Worm (Caenorhabditis elegans): Measurements from ENCODE around the gene F27E5.9.

The F27E5.9 gene

DNA sequence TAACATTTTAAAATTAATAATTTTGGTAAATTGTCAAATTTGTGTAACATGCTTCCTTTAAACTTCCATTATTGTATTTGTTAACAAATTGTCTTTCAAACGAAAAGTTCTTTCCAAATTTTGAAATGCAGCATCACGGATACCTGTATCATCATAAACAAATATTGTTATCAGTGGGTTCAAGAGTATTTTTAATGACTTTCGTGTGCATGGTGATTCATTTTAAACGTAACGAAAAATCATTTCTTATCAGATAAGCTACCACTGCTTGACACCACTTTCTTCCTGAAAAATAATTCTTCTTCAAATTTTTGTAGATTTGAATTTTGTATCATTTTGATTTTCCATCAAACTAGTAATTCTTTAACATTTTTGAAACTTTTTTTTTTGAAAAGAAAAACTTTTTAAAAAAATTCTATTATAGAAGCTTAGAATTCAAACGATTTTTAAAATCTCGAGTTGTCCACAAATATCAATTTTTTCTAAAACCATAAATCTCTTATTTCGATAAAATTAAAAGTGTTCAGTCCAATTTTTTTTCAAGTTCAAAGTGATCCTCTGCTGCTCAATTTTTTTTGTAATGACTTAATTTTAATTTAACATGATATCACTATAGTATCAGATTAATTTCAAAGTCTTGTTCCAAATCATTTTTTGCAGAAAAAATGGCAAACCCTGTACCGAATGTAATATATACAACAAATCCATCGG, at the start of gene F27E5.9:
TSS of gene F27E5.9 (plus strand) at position 661 of the 711 bp plus-strand sequence.
- TF ChIP-seq ceh-44 (GFP tag; IDR thresholded peaks at IDR 0.05) (no peak), zip-11 (GFP tag; IDR thresholded peaks at IDR 0.05) (no peak), pqm-1 (tag; optimal IDR thresholded peaks at IDR 0.05) (peak; percentile 99), F10B5.3 (tag; optimal IDR thresholded peaks at IDR 0.05) (no peak), daf-16 (GFP tag; optimal IDR thresholded peaks at IDR 0.05) (no peak), daf-16 (tag; optimal IDR thresholded peaks at IDR 0.05) (peak; percentile 85), hmg-1.1 (GFP tag; IDR thresholded peaks at IDR 0.05) (no peak), R02D3.7 (tag; optimal IDR thresholded peaks at IDR 0.05) (no peak), zip-2 (tag; optimal IDR thresholded peaks at IDR 0.05) (no peak), nhr-41 (GFP tag; IDR thresholded peaks at IDR 0.05) (peak; percentile 56; the same call in 1 of the 2 replicates), dpl-1 (GFP tag; optimal IDR thresholded peaks at IDR 0.05) (no peak), ZK546.5 (tag; optimal IDR thresholded peaks at IDR 0.05) (no peak), ceh-28 (tag; optimal IDR thresholded peaks at IDR 0.05) (no peak), mep-1 (tag; optimal IDR thresholded peaks at IDR 0.05) (no peak), daf-12 (tag; optimal IDR thresholded peaks at IDR 0.05) (no peak), nhr-111 (GFP tag; optimal IDR thresholded peaks at IDR 0.05) (no peak), ceh-20 (GFP tag; IDR thresholded peaks at IDR 0.05) (no peak), nhr-77 (tag; optimal IDR thresholded peaks at IDR 0.05) (peak; percentile 52), nhr-28 (tag; optimal IDR thresholded peaks at IDR 0.05) (peak; percentile 85), ztf-7 (tag; optimal IDR thresholded peaks at IDR 0.05) (peak; percentile 30)

DNA sequence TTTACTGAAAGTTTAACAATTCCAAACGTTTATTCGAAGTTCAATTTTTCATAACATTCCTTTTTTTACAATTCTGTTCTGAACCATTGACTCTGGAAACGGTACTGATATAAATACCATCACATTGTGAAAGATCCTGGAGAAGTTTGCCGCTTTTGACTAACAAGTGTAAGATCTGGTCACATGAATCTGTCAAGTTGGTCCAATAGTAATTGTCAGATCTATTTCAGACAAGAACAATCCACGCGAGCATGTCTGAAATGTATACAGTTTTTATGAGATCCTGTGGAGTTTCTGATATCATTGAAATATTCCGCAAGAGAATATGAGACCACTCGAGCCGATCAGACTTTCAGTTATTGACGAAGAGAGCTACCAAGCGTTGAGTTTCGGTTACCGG, 41.6 kb upstream of the F27E5.9 start:
- peak in 1 of 2 experiments; percentile 94 for TF ChIP-seq unc-62 (GFP tag; optimal IDR thresholded peaks at IDR 0.05 in 1 of 2)
- TF ChIP-seq unc-62 (tag; optimal IDR thresholded peaks at IDR 0.05) = no peak
- TF ChIP-seq jun-1 (tag; optimal IDR thresholded peaks at IDR 0.05) = no peak

DNA sequence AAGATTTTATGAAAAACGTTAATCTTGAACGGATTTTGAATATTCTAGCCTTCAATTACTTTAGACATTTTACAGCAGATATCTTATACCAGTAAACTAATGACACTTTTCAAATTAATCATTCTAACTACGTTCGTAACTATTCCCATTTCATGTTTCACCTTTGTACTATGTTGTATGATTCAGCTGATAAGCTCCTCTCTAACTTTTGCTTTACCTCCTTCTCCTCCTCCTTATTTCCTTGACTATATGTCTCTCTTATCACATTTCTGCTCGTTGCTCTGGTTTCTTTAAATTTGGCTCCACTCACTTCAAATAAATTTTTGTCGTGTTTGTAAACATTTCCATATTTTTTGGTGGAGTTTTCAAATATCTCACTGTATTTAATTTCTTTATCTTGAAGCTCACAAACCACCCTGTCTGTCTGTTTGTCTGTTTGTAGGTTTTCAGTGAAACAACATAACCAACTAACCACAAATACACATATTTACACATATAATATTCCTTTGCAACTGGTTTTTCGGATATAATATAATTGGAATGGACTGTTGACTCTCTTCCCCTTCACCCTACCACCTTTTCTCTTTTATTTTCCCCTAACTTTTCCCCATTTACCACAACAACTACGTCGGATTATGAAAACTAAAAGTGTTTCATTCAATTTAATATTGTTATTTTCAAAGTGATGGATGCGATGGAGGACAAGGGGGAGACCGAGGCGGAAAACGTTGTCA, 40.4 kb upstream of the F27E5.9 start, which contains the start of gene lact-2:
TSS of gene lact-2 (plus strand) at position 684 of the 734 bp plus-strand sequence.
- peak; percentile 66 for TF ChIP-seq nhr-28 (tag; optimal IDR thresholded peaks at IDR 0.05)
- TF ChIP-seq lir-3 (tag; optimal IDR thresholded peaks at IDR 0.05) = no peak
- peak; percentile 44 for TF ChIP-seq hlh-11 (tag; optimal IDR thresholded peaks at IDR 0.05)
- TF ChIP-seq nhr-6 (tag; optimal IDR thresholded peaks at IDR 0.05) = no peak
- TF ChIP-seq pqm-1 (tag; optimal IDR thresholded peaks at IDR 0.05) = peak; percentile 89
- TF ChIP-seq unc-62 (GFP tag; optimal IDR thresholded peaks at IDR 0.05 in 1 of 2) = peak in 1 of 2 experiments; percentile 55
- no peak for TF ChIP-seq unc-62 (tag; optimal IDR thresholded peaks at IDR 0.05)
- no peak for TF ChIP-seq daf-16 (GFP tag; optimal IDR thresholded peaks at IDR 0.05)
- peak; percentile 55 for TF ChIP-seq daf-16 (tag; optimal IDR thresholded peaks at IDR 0.05)
- TF ChIP-seq Y48G9A.11 (GFP tag; IDR thresholded peaks at IDR 0.05) = no peak
- TF ChIP-seq spr-3 (GFP tag; optimal IDR thresholded peaks at IDR 0.05) = no peak

DNA sequence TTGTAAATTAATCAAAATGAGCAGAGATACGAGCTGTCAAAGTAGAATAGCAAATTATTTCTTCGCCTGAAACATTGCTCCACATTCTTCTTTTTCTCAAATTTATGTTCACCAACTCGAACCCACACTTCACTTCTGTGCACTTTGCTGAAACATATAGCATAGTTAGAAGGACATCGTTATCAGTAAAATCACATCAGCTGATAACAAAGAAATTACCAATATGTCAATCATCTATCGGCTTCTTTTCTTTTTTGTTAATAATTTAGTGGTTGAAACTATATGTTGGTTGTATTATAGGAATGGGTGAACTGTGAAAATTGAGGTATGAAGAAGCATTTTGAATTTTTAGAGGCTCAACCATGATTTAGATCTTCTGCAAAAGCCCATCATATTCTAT, 39.5 kb upstream of the F27E5.9 start:
- TF ChIP-seq php-3 (GFP tag; IDR thresholded peaks at IDR 0.05) (peak; percentile 28; the same call in 1 of the 2 replicates), unc-62 (GFP tag; optimal IDR thresholded peaks at IDR 0.05 in 1 of 2) (peak in 1 of 2 experiments; percentile 51), unc-62 (tag; optimal IDR thresholded peaks at IDR 0.05) (no peak), nhr-77 (tag; optimal IDR thresholded peaks at IDR 0.05) (peak; percentile 37), daf-16 (GFP tag; optimal IDR thresholded peaks at IDR 0.05) (no peak), daf-16 (tag; optimal IDR thresholded peaks at IDR 0.05) (peak; percentile 55), hlh-11 (tag; optimal IDR thresholded peaks at IDR 0.05) (peak; percentile 52), T20F7.1 (GFP tag; optimal IDR thresholded peaks at IDR 0.05) (peak; percentile 44), nhr-28 (tag; optimal IDR thresholded peaks at IDR 0.05) (peak; percentile 86), dmd-6 (GFP tag; IDR thresholded peaks at IDR 0.05) (peak; percentile 62), pqm-1 (tag; optimal IDR thresholded peaks at IDR 0.05) (peak; percentile 74), lsy-2 (tag; optimal IDR thresholded peaks at IDR 0.05) (no peak), ces-1 (GFP tag; optimal IDR thresholded peaks at IDR 0.05) (no peak), dve-1 (tag; optimal IDR thresholded peaks at IDR 0.05; ENCODE audit: insufficient read depth) (peak; percentile 60), Y105C5A.15 (GFP tag; IDR thresholded peaks at IDR 0.05) (no peak)
